Fruit fly (Drosophila melanogaster) Kc167 (cell line): ENCODE results near the gene CG43391.
"Not testable (repeated sequence)": the region's sequence is repeated elsewhere in the genome, so short reads cannot be mapped to it uniquely, and the experiment has no call there.

Experiments used
- Myc ChIP-seq: fragments of >200 bp; optimal IDR thresholded peaks from 2 replicates; lab custom pipeline; 2017; ENCODE audit warnings: missing external identifiers
- Sin3A ChIP-seq: fragments of >200 bp; optimal IDR thresholded peaks from 2 replicates; lab custom pipeline; 2018; ENCODE audit warnings: missing external identifiers
- h ChIP-seq: fragments of >200 bp; optimal IDR thresholded peaks from 3 replicates; lab custom pipeline; 2018; ENCODE audit warnings: missing external identifiers
- insv ChIP-seq: fragments of >200 bp; optimal IDR thresholded peaks from 3 replicates; lab custom pipeline; 2018; ENCODE audit warnings: missing external identifiers
- psq ChIP-seq: fragments of >200 bp; optimal IDR thresholded peaks from 2 replicates; lab custom pipeline; 2017; ENCODE audit warnings: missing external identifiers
- ttk ChIP-seq: sonication (Bioruptor generic); optimal IDR thresholded peaks from 2 replicates; lab custom pipeline; 2017; ENCODE audit warnings: missing external identifiers

The CG43391 gene

DNA sequence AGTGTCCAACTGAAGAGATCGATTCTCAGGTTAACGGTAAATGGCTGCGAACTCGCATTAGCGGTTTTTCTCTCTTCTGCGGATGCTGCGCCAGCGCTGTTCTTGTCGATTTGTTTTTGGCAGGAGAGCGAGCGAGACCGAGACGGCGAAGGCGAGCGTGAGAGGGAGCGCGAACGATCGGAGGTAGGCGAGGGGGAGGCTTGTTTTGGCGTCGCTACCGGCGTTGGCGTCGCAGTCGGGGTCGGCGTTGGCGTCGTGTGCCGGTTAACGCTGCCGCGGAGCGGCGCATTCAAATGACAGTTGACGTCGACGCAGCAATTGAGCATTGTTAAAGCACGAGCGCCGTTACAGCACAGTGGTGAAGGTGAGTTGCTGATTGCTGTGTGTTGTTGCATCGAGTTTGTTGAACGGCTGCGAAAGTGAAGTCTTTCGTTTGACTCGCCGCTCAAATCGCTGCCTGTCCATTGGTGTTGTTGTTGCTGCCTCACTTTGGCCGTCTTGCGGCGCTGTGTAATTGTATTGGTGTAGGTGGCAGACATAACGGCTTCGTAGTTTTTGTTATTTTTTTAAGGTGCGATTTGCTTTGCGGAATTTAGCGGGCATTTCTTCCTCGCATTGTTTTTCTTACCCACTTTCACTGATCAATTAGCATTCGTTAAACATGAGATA, 6.1 kb upstream of the CG43391 start:
- TF ChIP-seq psq, result no peak
- no peak for TF ChIP-seq Sin3A (lab: Kevin White, UChicago)
- no peak for TF ChIP-seq ttk
- TF ChIP-seq Myc, result no peak
- TF ChIP-seq insv, result no peak
- no peak for TF ChIP-seq h (lab: Kevin White, UChicago)

dm6 chr3L:11583964-11584363, 3.1 kb upstream of the CG43391 start, which contains the start of gene CG32086:
Gene CG32086 (minus strand): TSS chr3L:11584064.
- TF ChIP-seq psq (no peak), ttk (no peak), insv (no peak), h (lab: Kevin White, UChicago) (no peak), Sin3A (lab: Kevin White, UChicago) (no peak)

dm6 chr3L:11582097-11582496, 1.3 kb upstream of the CG43391 start, which contains the start of gene CG33269:
Gene CG33269 (minus strand): TSS chr3L:11582197.
- no peak for TF ChIP-seq psq

DNA sequence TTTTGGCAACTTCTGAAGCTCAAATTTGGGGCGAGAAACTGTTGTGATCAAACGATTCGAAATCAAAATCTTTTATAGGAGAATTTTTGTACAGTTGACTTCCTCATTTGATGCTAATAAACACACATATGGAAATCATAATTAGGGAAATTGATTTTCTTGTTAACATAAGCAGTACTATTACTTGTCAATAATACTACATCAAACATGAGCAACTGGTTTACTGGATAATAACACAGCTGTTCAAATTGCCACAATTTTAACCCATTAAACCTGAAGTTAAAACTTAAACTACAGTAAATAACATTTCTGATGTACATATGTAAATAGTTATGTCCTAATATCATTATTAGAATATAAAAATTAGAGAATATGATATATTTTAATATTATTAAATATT, 900 bp downstream of the CG43391 start, which contains the start of gene CG43390:
Gene CG43390, minus strand, starts transcription at position 32 of the 400 bp plus-strand sequence.
- TF ChIP-seq Myc (no peak), ttk (no peak), Sin3A (lab: Kevin White, UChicago) (no peak), insv (no peak), psq (no peak), h (lab: Kevin White, UChicago) (no peak)

DNA sequence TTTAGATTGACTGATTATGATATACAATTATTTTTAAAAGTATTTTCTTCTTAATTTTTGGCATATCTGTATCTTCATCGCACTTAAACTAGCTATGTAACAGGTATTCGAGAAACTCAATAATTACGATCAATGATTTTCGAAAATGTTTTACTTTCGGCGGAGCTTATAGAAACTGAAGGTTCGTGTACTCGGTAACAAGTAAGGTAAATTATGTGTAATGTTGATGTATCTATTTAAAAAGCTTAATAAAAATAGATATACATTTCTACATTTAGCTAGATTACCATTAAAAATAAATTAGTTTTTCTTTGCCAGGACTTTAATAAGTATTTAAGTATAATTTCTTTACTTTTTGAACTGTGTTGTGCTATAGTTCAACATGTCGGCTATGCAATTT, 2.0 kb downstream of the CG43391 start:
- no peak for TF ChIP-seq h (lab: Kevin White, UChicago)
- TF ChIP-seq Myc, result no peak
- no peak for TF ChIP-seq insv
- TF ChIP-seq Sin3A (lab: Kevin White, UChicago), result no peak
- no peak for TF ChIP-seq ttk

- TF ChIP-seq h (lab: Kevin White, UChicago) (no peak), Sin3A (lab: Kevin White, UChicago) (no peak), insv (no peak), Myc (no peak), ttk (no peak), psq (no peak)
Measured at dm6 chr3L:11578211-11578673, 2.6 kb downstream of the CG43391 start, which contains the start of gene CG33270. Gene CG33270 (minus strand): TSS chr3L:11578623.

DNA sequence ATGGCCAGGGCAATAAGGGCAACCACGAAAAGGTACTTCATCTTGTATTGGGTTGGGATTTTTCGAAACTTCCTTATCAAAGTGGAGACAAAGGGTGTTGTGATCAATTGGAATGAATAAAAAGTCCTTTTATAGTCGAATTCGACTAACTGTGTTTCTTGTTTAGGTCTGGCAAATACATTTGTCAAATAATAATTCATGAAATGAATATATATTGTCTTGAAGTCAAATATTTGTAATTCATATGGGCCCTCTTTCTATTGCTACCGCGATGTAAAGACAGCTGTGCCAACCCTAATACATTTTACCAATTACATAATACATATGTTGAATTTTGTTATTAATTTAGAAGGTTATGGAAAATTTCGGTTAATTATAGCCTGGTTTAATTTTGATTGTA, 3.4 kb downstream of the CG43391 start, which contains the start of gene CG33271:
Gene CG33271, minus strand, starts transcription at position 101 of the 400 bp plus-strand sequence.
- TF ChIP-seq psq (no peak), insv (no peak), ttk (no peak), h (lab: Kevin White, UChicago) (no peak), Sin3A (lab: Kevin White, UChicago) (no peak), Myc (no peak)

DNA sequence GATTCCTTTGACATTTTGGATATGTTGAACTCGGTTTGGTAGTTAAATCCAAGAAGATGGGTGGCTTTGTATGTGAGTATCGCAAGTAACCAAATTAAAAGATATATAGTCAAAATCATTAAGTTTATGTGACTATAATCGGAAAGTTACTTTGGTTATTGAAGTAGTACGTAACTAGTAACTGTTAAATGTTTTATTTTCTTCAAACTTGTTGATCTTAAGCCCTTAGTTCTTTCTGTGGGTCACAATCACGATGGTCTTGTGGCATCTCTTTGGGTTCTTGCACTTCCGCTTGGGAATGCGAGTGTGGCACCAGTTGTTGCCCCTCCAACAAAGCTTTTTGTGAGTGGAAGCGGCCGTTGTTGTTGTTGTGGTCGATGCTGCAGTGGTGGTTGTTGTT, 3.9 kb downstream of the CG43391 start, which contains the start of gene CG33489:
Gene CG33489, minus strand, starts transcription at position 101 of the 400 bp plus-strand sequence.
- not testable (repeated sequence) for TF ChIP-seq h (lab: Kevin White, UChicago); ttk; Myc

- TF ChIP-seq Myc, result no peak
- no peak for TF ChIP-seq ttk
- TF ChIP-seq h (lab: Kevin White, UChicago), result no peak
- TF ChIP-seq insv, result no peak
- no peak for TF ChIP-seq Sin3A (lab: Kevin White, UChicago)
Measured at dm6 chr3L:11574563-11574962, 6.3 kb downstream of the CG43391 start, which contains the start of gene CG33490. Gene CG33490 (minus strand): TSS chr3L:11574663.

- no peak for TF ChIP-seq Myc
- no peak for TF ChIP-seq h (lab: Kevin White, UChicago)
- no peak for TF ChIP-seq ttk
Measured at dm6 chr3L:11563972-11564533, 16.8 kb downstream of the CG43391 start, which contains the start of the genes CG46412 and CG33267. Gene CG46412 (minus strand): TSS chr3L:11564072. Gene CG33267 (plus strand): TSS chr3L:11564483.

dm6 chr3L:11561946-11562760, 18.7 kb downstream of the CG43391 start, which contains the start of the genes CG7394 and Mob2:
Gene CG7394 (plus strand): TSS chr3L:11561996.
Gene Mob2 (minus strand): TSS chr3L:11562233.
- TF ChIP-seq psq (no peak), Myc (no peak), Sin3A (lab: Kevin White, UChicago) (no peak), h (lab: Kevin White, UChicago) (no peak), insv (no peak), ttk (no peak)

DNA sequence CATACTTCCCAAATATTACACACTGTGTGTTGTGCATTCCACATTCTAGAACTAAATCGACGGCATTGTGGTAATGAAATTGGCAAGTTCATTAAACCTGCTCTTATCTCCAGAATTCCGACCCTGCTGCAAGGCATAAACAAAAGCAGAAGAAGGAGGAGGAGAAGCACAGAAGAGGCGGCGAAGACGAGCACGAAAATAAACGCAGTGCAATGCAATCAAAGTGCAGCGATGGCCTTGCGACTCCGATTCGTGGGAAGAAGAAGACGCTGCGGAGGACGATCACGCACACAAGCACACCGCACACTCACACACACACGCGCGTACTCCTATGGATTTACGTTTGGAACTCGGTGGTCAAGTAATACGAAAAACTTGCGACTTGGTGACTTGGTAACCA, 19.9 kb downstream of the CG43391 start:
- TF ChIP-seq Myc, result no peak
- TF ChIP-seq ttk, result no peak
- no peak for TF ChIP-seq psq
- TF ChIP-seq insv, result no peak
- TF ChIP-seq h (lab: Kevin White, UChicago), result no peak
- no peak for TF ChIP-seq Sin3A (lab: Kevin White, UChicago)

DNA sequence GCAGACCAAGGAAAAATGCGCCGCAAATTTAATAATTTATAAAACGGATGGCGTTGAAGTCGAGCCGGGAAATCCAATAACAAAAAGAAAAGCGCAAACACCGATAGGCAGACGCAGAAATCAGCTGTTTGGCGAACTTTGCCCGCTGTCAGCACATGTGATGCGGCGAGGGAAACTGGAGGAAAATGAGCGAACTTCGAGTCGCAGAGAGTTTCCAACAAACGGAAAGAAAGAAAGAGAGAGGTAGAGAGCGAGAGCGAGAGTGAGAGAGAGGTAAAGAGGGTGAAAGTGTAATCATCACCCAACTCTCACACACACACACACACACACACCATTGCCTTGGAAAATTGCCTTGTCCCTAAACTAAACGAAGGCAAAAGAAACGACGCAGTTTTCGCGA, 23.6 kb downstream of the CG43391 start:
- TF ChIP-seq h (lab: Kevin White, UChicago), result no peak
